Fruit fly (Drosophila melanogaster): ENCODE data around the gene chico.

- TF ChIP-seq CG11504 (tag; optimal IDR thresholded peaks at IDR 0.05) (no peak), kah (GFP tag; optimal IDR thresholded peaks at IDR 0.05) (no peak), abd-A (tag; optimal IDR thresholded peaks at IDR 0.05) (no peak), seq (GFP tag; IDR thresholded peaks at IDR 0.05) (no peak), CG2712 (tag; optimal IDR thresholded peaks at IDR 0.05) (no peak), CG10147 (GFP tag; optimal IDR thresholded peaks at IDR 0.05) (no peak), psq (GFP tag; optimal IDR thresholded peaks at IDR 0.05) (no peak), CG1603 (tag; optimal IDR thresholded peaks at IDR 0.05) (no peak), Med (GFP tag) (no peak), Doc3 (GFP tag; IDR thresholded peaks at IDR 0.05; ENCODE audit: partially characterized antibody) (no peak)
Observed at dm6 chr2L:10232827-10233226, 14.1 kb downstream of the chico start.
